Worm (Caenorhabditis elegans): ENCODE data around the gene bud-13.
A peak's percentile ranks its signal among the peaks of the same experiment; 100 is the strongest.

bud-13 gene

ce11 chrIII:8980892-8981291 lies 13.4 kb upstream of the bud-13 start:
- TF ChIP-seq elt-3 (tag; optimal IDR thresholded peaks at IDR 0.05) (no peak), nhr-21 (tag; optimal IDR thresholded peaks at IDR 0.05) (no peak), alr-1 (tag; optimal IDR thresholded peaks at IDR 0.05) (no peak), Y55F3AM.14 (GFP tag; optimal IDR thresholded peaks at IDR 0.05) (no peak), sma-3 (GFP tag; optimal IDR thresholded peaks at IDR 0.05) (no peak), zag-1 (tag; optimal IDR thresholded peaks at IDR 0.05) (no peak), sma-9 (GFP tag; optimal IDR thresholded peaks at IDR 0.05) (no peak), sma-9 (tag; optimal IDR thresholded peaks at IDR 0.05) (no peak), ceh-82 (tag; optimal IDR thresholded peaks at IDR 0.05) (no peak)

- no peak for TF ChIP-seq lin-11 (tag; optimal IDR thresholded peaks at IDR 0.05)
- TF ChIP-seq Y55F3AM.14 (GFP tag; optimal IDR thresholded peaks at IDR 0.05) = peak; percentile 55
- no peak for TF ChIP-seq ceh-82 (tag; optimal IDR thresholded peaks at IDR 0.05)
- TF ChIP-seq egl-27 (tag; optimal IDR thresholded peaks at IDR 0.05) = no peak
- peak; percentile 15 for TF ChIP-seq sma-3 (GFP tag; optimal IDR thresholded peaks at IDR 0.05)
- TF ChIP-seq nhr-129 (tag; optimal IDR thresholded peaks at IDR 0.05) = no peak
- peak; percentile 34 for TF ChIP-seq C34F6.9 (tag; optimal IDR thresholded peaks at IDR 0.05)
- TF ChIP-seq sma-9 (GFP tag; optimal IDR thresholded peaks at IDR 0.05) = peak; percentile 37
- no peak for TF ChIP-seq sma-9 (tag; optimal IDR thresholded peaks at IDR 0.05)
- TF ChIP-seq nhr-25 (tag; optimal IDR thresholded peaks at IDR 0.05) = peak; percentile 36
- TF ChIP-seq elt-1 (tag; optimal IDR thresholded peaks at IDR 0.05) = no peak
- TF ChIP-seq crh-2 (tag; optimal IDR thresholded peaks at IDR 0.05) = peak; percentile 2
- TF ChIP-seq lsy-2 (tag; optimal IDR thresholded peaks at IDR 0.05) = peak in 1 of 2 experiments; percentile 36
- TF ChIP-seq fos-1 (tag; optimal IDR thresholded peaks at IDR 0.05) = peak; percentile 15
- no peak for TF ChIP-seq nhr-237 (tag; optimal IDR thresholded peaks at IDR 0.05)
Measured at ce11 chrIII:8978512-8979352, 11.2 kb upstream of the bud-13 start.

ce11 chrIII:8974835-8975234 lies 7.3 kb upstream of the bud-13 start:
- peak; percentile 28 for TF ChIP-seq blmp-1 (tag; optimal IDR thresholded peaks at IDR 0.05; ENCODE audit: insufficient read depth)
- TF ChIP-seq nhr-25 (tag; optimal IDR thresholded peaks at IDR 0.05) = no peak
- TF ChIP-seq lin-13 (GFP tag; optimal IDR thresholded peaks at IDR 0.05) = no peak
- TF ChIP-seq C34F6.9 (tag; optimal IDR thresholded peaks at IDR 0.05) = no peak
- TF ChIP-seq sem-4 (tag; optimal IDR thresholded peaks at IDR 0.05) = no peak
- no peak for TF ChIP-seq elt-1 (tag; optimal IDR thresholded peaks at IDR 0.05)
- peak; percentile 58 for TF ChIP-seq nhr-21 (tag; optimal IDR thresholded peaks at IDR 0.05)
- TF ChIP-seq Y55F3AM.14 (GFP tag; optimal IDR thresholded peaks at IDR 0.05) = peak; percentile 24

ce11 chrIII:8973826-8974225 lies 6.3 kb upstream of the bud-13 start, which contains the start of gene R08D7.5:
R08D7.5 (plus strand) TSS chrIII:8974126.
- no peak for TF ChIP-seq lin-13 (GFP tag; optimal IDR thresholded peaks at IDR 0.05)
- no peak for TF ChIP-seq ceh-16 (tag; optimal IDR thresholded peaks at IDR 0.05)
- no peak for TF ChIP-seq egl-27 (tag; optimal IDR thresholded peaks at IDR 0.05)
- no peak for TF ChIP-seq snpc-4 (tag; optimal IDR thresholded peaks at IDR 0.05)
- no peak for TF ChIP-seq crh-2 (tag; optimal IDR thresholded peaks at IDR 0.05)
- no peak for TF ChIP-seq nhr-6 (tag; optimal IDR thresholded peaks at IDR 0.05)
- TF ChIP-seq unc-39 (tag; optimal IDR thresholded peaks at IDR 0.05) = no peak
- TF ChIP-seq lin-39 (tag; optimal IDR thresholded peaks at IDR 0.05) = no peak
- no peak for TF ChIP-seq ztf-4 (tag; optimal IDR thresholded peaks at IDR 0.05)
- no peak for TF ChIP-seq elt-1 (tag; optimal IDR thresholded peaks at IDR 0.05)
- no peak for TF ChIP-seq mbf-1 (tag; optimal IDR thresholded peaks at IDR 0.05)
- no peak for TF ChIP-seq aly-2 (tag; optimal IDR thresholded peaks at IDR 0.05)
- TF ChIP-seq peb-1 (tag; optimal IDR thresholded peaks at IDR 0.05) = no peak
- no peak for TF ChIP-seq R02D3.7 (tag; optimal IDR thresholded peaks at IDR 0.05)
- no peak for TF ChIP-seq mdl-1 (tag; optimal IDR thresholded peaks at IDR 0.05)
- no peak for TF ChIP-seq blmp-1 (tag; optimal IDR thresholded peaks at IDR 0.05; ENCODE audit: insufficient read depth)
- no peak for TF ChIP-seq fos-1 (tag; optimal IDR thresholded peaks at IDR 0.05)
- TF ChIP-seq sma-9 (GFP tag; optimal IDR thresholded peaks at IDR 0.05) = no peak
- no peak for TF ChIP-seq sma-9 (tag; optimal IDR thresholded peaks at IDR 0.05)
- no peak for TF ChIP-seq elt-3 (tag; optimal IDR thresholded peaks at IDR 0.05)

- TF ChIP-seq unc-55 (GFP tag; optimal IDR thresholded peaks at IDR 0.05) (peak; percentile 12), ama-1 (optimal IDR thresholded peaks at IDR 0.05) (no peak), C34F6.9 (tag; optimal IDR thresholded peaks at IDR 0.05) (peak; percentile 10)
Measured at ce11 chrIII:8973163-8973562, 5.6 kb upstream of the bud-13 start.

Measured in whole organism, L2 larva.